Fruit fly (Drosophila melanogaster) whole organism, embryonic: ENCODE measurements around the gene yellow-e.

Experiments used
- Aef1 ChIP-seq: fragments of 200-800 bp; sonication (Bioruptor generic); IDR thresholded peaks from 3 replicates; pipeline ENCODE4 v1.3.6; 2022; ENCODE audit warnings: missing biosample characterization, missing genetic modification characterization
- CG1024 ChIP-seq: fragments of 200-800 bp; sonication (Bioruptor generic); IDR thresholded peaks from 2 replicates; pipeline ENCODE4 v1.3.6; 2022; ENCODE audit warnings: missing biosample characterization, missing genetic modification characterization
- CG11247 ChIP-seq: fragments of 200-800 bp; sonication (Bioruptor generic); IDR thresholded peaks from 2 replicates; pipeline ENCODE4 v1.3.6; 2022; ENCODE audit warnings: missing biosample characterization, missing genetic modification characterization
- CG12236 ChIP-seq: fragments of 200-800 bp; sonication (Bioruptor generic); optimal IDR thresholded peaks from 2 replicates; lab custom pipeline; 2016; ENCODE audit warnings: missing biosample characterization, missing genetic modification characterization
- CG12659 ChIP-seq: fragments of 200-800 bp; sonication (Bioruptor generic); optimal IDR thresholded peaks from 3 replicates; lab custom pipeline; 2017; ENCODE audit warnings: mild to moderate bottlenecking, missing biosample characterization, missing genetic modification reagents, missing genetic modification characterization
- CG15073 ChIP-seq: fragments of 200-800 bp; sonication (Bioruptor generic); optimal IDR thresholded peaks from 2 replicates; lab custom pipeline; 2016; ENCODE audit warnings: missing biosample characterization, missing genetic modification characterization
- CG17186 ChIP-seq: fragments of 200-800 bp; sonication (Bioruptor generic); optimal IDR thresholded peaks from 3 replicates; lab custom pipeline; 2017; ENCODE audit warnings: missing biosample characterization, missing genetic modification reagents, missing genetic modification characterization
- CG2199 ChIP-seq: fragments of 200-800 bp; sonication (Bioruptor generic); IDR thresholded peaks from 3 replicates; pipeline ENCODE4 v1.3.6; 2022; ENCODE audit warnings: missing biosample characterization, missing genetic modification characterization
- CG30403 ChIP-seq: fragments of 200-800 bp; sonication (Bioruptor generic); optimal IDR thresholded peaks from 3 replicates; lab custom pipeline; 2016; ENCODE audit warnings: missing biosample characterization, missing genetic modification characterization
- CG3163 ChIP-seq: fragments of 200-800 bp; sonication (Bioruptor generic); optimal IDR thresholded peaks from 3 replicates; lab custom pipeline; 2016; ENCODE audit warnings: missing biosample characterization, missing genetic modification characterization
- CG3281 ChIP-seq: fragments of 200-800 bp; sonication (Bioruptor generic); optimal IDR thresholded peaks from 3 replicates; lab custom pipeline; 2017; ENCODE audit warnings: missing biosample characterization, mild to moderate bottlenecking, missing genetic modification characterization
- CG3407 ChIP-seq: fragments of 200-800 bp; sonication (Bioruptor generic); optimal IDR thresholded peaks from 2 replicates; lab custom pipeline; 2018; ENCODE audit warnings: missing biosample characterization, mild to moderate bottlenecking, missing genetic modification characterization
- CG34422 ChIP-seq: fragments of 200-800 bp; sonication (Bioruptor generic); IDR thresholded peaks from 3 replicates; pipeline ENCODE4 v1.3.6; 2022; ENCODE audit warnings: missing biosample characterization, missing genetic modification characterization
- CG4328 ChIP-seq: fragments of 200-800 bp; sonication (Bioruptor generic); optimal IDR thresholded peaks from 3 replicates; lab custom pipeline; 2017; ENCODE audit warnings: missing biosample characterization, missing genetic modification reagents, missing genetic modification characterization
- CG7556 ChIP-seq: fragments of 200-800 bp; sonication (Bioruptor generic); optimal IDR thresholded peaks from 2 replicates; lab custom pipeline; 2017; ENCODE audit warnings: missing biosample characterization, mild to moderate bottlenecking, missing genetic modification characterization
- CG7745 ChIP-seq: fragments of 200-800 bp; sonication (Bioruptor generic); optimal IDR thresholded peaks from 2 replicates; lab custom pipeline; 2018; ENCODE audit warnings: missing biosample characterization, mild to moderate bottlenecking, missing genetic modification characterization, moderate library complexity
- Dbx ChIP-seq: fragments of 200-800 bp; sonication (Bioruptor generic); IDR thresholded peaks from 3 replicates; pipeline ENCODE4 v1.3.6; 2022; ENCODE audit warnings: missing biosample characterization, missing genetic modification characterization
- Dfd ChIP-seq, 2 experiments: fragments of >200 bp; optimal IDR thresholded peaks; 2 replicates each; lab custom pipeline; 2017; ENCODE audit warnings: missing biosample characterization in 2 of 2, missing genetic modification characterization in 2 of 2
- Dll ChIP-seq: fragments of 200-800 bp; sonication (Bioruptor generic); IDR thresholded peaks from 4 replicates; pipeline ENCODE4 v1.3.6; 2022; ENCODE audit warnings: missing biosample characterization, missing genetic modification characterization; ENCODE audit not compliant: partially characterized antibody
- H2.0 ChIP-seq: fragments of 200-800 bp; sonication (Bioruptor generic); IDR thresholded peaks from 2 replicates; pipeline ENCODE4 v1.3.6; 2022; ENCODE audit warnings: missing biosample characterization, missing genetic modification characterization
- Hmx ChIP-seq: fragments of 200-800 bp; sonication (Bioruptor generic); optimal IDR thresholded peaks from 2 replicates; lab custom pipeline; 2016; ENCODE audit warnings: missing biosample characterization, missing genetic modification characterization
- Hr3 ChIP-seq: fragments of 200-800 bp; sonication (Bioruptor generic); optimal IDR thresholded peaks from 3 replicates; lab custom pipeline; 2016; ENCODE audit warnings: missing biosample characterization, missing genetic modification characterization
- Nf-YB ChIP-seq: fragments of 200-800 bp; sonication (Bioruptor generic); optimal IDR thresholded peaks from 3 replicates; lab custom pipeline; 2019; ENCODE audit warnings: missing biosample characterization, mild to moderate bottlenecking, missing genetic modification characterization, moderate library complexity
- PHDP ChIP-seq: fragments of 200-800 bp; sonication (Bioruptor generic); optimal IDR thresholded peaks from 3 replicates; lab custom pipeline; 2018; ENCODE audit warnings: missing biosample characterization, mild to moderate bottlenecking, missing genetic modification characterization, moderate library complexity
- Pdp1 ChIP-seq, 2 experiments: fragments of 200-800 bp; sonication (Bioruptor generic); optimal IDR thresholded peaks; 3 replicates each; lab custom pipeline; 2016; ENCODE audit warnings: missing biosample characterization in 2 of 2, missing genetic modification characterization in 2 of 2, mild to moderate bottlenecking in 1 of 2, moderate library complexity in 1 of 2
- Poxn ChIP-seq: fragments of 200-800 bp; sonication (Bioruptor generic); IDR thresholded peaks from 2 replicates; pipeline ENCODE4 v1.3.6; 2022; ENCODE audit warnings: missing biosample characterization, missing genetic modification characterization
- Side ChIP-seq: fragments of 200-800 bp; sonication (Bioruptor generic); optimal IDR thresholded peaks from 2 replicates; lab custom pipeline; 2016; ENCODE audit warnings: missing biosample characterization, missing genetic modification characterization
- Ssrp ChIP-seq: fragments of 200-800 bp; sonication (Bioruptor generic); optimal IDR thresholded peaks from 2 replicates; lab custom pipeline; 2018; ENCODE audit warnings: missing biosample characterization, mild to moderate bottlenecking, missing genetic modification characterization, moderate library complexity
- Vsx1 ChIP-seq: fragments of 200-800 bp; sonication (Bioruptor generic); optimal IDR thresholded peaks from 2 replicates; lab custom pipeline; 2017; ENCODE audit warnings: missing biosample characterization, mild to moderate bottlenecking, missing genetic modification characterization, missing genetic modification reagents
- emc ChIP-seq: fragments of 200-800 bp; sonication (Bioruptor generic); optimal IDR thresholded peaks from 2 replicates; lab custom pipeline; 2016; ENCODE audit warnings: missing biosample characterization, missing genetic modification characterization
- gcm2 ChIP-seq: fragments of 200-800 bp; sonication (Bioruptor generic); optimal IDR thresholded peaks from 2 replicates; lab custom pipeline; 2016; ENCODE audit warnings: missing biosample characterization, missing genetic modification characterization
- grau ChIP-seq: fragments of 200-800 bp; optimal IDR thresholded peaks from 3 replicates; lab custom pipeline; 2019; ENCODE audit warnings: missing biosample characterization, mild to moderate bottlenecking, missing genetic modification characterization, moderate library complexity
- ind ChIP-seq: fragments of 200-800 bp; sonication (Bioruptor generic); optimal IDR thresholded peaks from 3 replicates; lab custom pipeline; 2016; ENCODE audit warnings: missing biosample characterization, missing genetic modification characterization
- inv ChIP-seq: fragments of 200-800 bp; sonication (Bioruptor generic); IDR thresholded peaks from 2 replicates; pipeline ENCODE4 v1.3.6; 2022; ENCODE audit warnings: missing biosample characterization, missing genetic modification characterization; ENCODE audit not compliant: partially characterized antibody
- jumu ChIP-seq: fragments of 200-800 bp; sonication (Bioruptor generic); optimal IDR thresholded peaks from 3 replicates; lab custom pipeline; 2016; ENCODE audit warnings: missing biosample characterization, missing genetic modification characterization
- knrl ChIP-seq: fragments of 200-800 bp; sonication (Bioruptor generic); IDR thresholded peaks from 3 replicates; pipeline ENCODE4 v1.3.6; 2022; ENCODE audit warnings: missing biosample characterization, missing genetic modification characterization; ENCODE audit not compliant: partially characterized antibody
- mirr ChIP-seq: fragments of 200-800 bp; sonication (Bioruptor generic); optimal IDR thresholded peaks from 3 replicates; lab custom pipeline; 2018; ENCODE audit warnings: missing biosample characterization, mild to moderate bottlenecking, missing genetic modification characterization
- phol ChIP-seq: fragments of 200-800 bp; sonication (Bioruptor generic); optimal IDR thresholded peaks from 3 replicates; lab custom pipeline; 2018; ENCODE audit warnings: missing biosample characterization, mild to moderate bottlenecking, missing genetic modification characterization, moderate library complexity
- pnt ChIP-seq: fragments of 200-800 bp; sonication (Bioruptor generic); optimal IDR thresholded peaks from 3 replicates; lab custom pipeline; 2016; ENCODE audit warnings: missing biosample characterization, missing genetic modification characterization
- pros ChIP-seq: fragments of 200-800 bp; sonication (Bioruptor generic); optimal IDR thresholded peaks from 3 replicates; lab custom pipeline; 2019; ENCODE audit warnings: missing biosample characterization, mild to moderate bottlenecking, missing genetic modification characterization, moderate library complexity
- row ChIP-seq: fragments of 200-800 bp; sonication (Bioruptor generic); IDR thresholded peaks from 3 replicates; pipeline ENCODE4 v1.3.6; 2022; ENCODE audit warnings: missing biosample characterization, missing genetic modification characterization
- sc ChIP-seq, 3 experiments: fragments of >200 bp in 2 of 3; fragments of 200-800 bp in 1 of 3; sonication (Bioruptor generic) in 1 of 3; optimal IDR thresholded peaks; 2 replicates in 2 of 3; 3 replicates in 1 of 3; lab custom pipeline; 2017; ENCODE audit warnings: mild to moderate bottlenecking in 1 of 3, missing biosample characterization in 1 of 3, missing genetic modification characterization in 1 of 3, missing genetic modification reagents in 1 of 3
- sens ChIP-seq: fragments of 200-800 bp; sonication (Bioruptor generic); peaks from one replicate; lab custom pipeline; 2016; ENCODE audit warnings: missing biosample characterization, missing genetic modification characterization
- sim ChIP-seq: fragments of 200-800 bp; sonication (Bioruptor generic); IDR thresholded peaks from 2 replicates; pipeline ENCODE4 v1.3.6; 2022; ENCODE audit warnings: missing biosample characterization, missing genetic modification characterization
- tll ChIP-seq, 2 experiments: fragments of 200-800 bp in 1 of 2; fragments of >200 bp in 1 of 2; sonication (Bioruptor generic) in 1 of 2; optimal IDR thresholded peaks; 2 replicates each; lab custom pipeline; 2017 to 2019; ENCODE audit warnings: missing biosample characterization in 2 of 2, missing genetic modification characterization in 2 of 2, mild to moderate bottlenecking in 1 of 2, moderate library complexity in 1 of 2
- tna ChIP-seq: fragments of 200-800 bp; sonication (Bioruptor generic); IDR thresholded peaks from 2 replicates; pipeline ENCODE4 v1.3.6; 2022; ENCODE audit warnings: missing biosample characterization, missing genetic modification characterization; ENCODE audit not compliant: partially characterized antibody
- twi ChIP-seq: fragments of 200-800 bp; optimal IDR thresholded peaks from 2 replicates; lab custom pipeline; 2019; ENCODE audit warnings: missing biosample characterization, mild to moderate bottlenecking, missing genetic modification characterization, moderate library complexity
- unc-4 ChIP-seq: fragments of 200-800 bp; sonication (Bioruptor generic); IDR thresholded peaks from 2 replicates; pipeline ENCODE4 v1.3.6; 2022; ENCODE audit warnings: missing biosample characterization, missing genetic modification characterization; ENCODE audit not compliant: partially characterized antibody
- wor ChIP-seq: fragments of 200-800 bp; sonication (Bioruptor generic); IDR thresholded peaks from 2 replicates; pipeline ENCODE4 v1.3.6; 2022; ENCODE audit warnings: missing biosample characterization, missing genetic modification characterization

Gene yellow-e

dm6 chr3R:13401722-13402296 lies 13.3 kb downstream of the yellow-e start, which contains the start of gene GILT1 (continued):
- no peak for TF ChIP-seq mirr (GFP tag; lab: Kevin White, UChicago)
- no peak for TF ChIP-seq twi (tag; lab: Kevin White, UChicago)
- TF ChIP-seq Hr3, result no peak
- no peak for TF ChIP-seq sc (optimal IDR thresholded peaks at IDR 0.05; lab: Kevin White, UChicago)
- TF ChIP-seq sc (GFP tag; optimal IDR thresholded peaks at IDR 0.05; lab: Kevin White, UChicago), result no peak
- no peak for TF ChIP-seq CG3407 (GFP tag; lab: Kevin White, UChicago)
- TF ChIP-seq tna (GFP tag; lab: Robert Waterston, UW), result no peak
- TF ChIP-seq Aef1 (GFP tag; lab: Robert Waterston, UW), result no peak
- no peak for TF ChIP-seq CG3281 (GFP tag; lab: Kevin White, UChicago)
- TF ChIP-seq gcm2, result no peak
- no peak for TF ChIP-seq Hmx (GFP tag; lab: Kevin White, UChicago)
- no peak for TF ChIP-seq CG7556 (GFP tag; lab: Kevin White, UChicago)
- no peak for TF ChIP-seq CG30403 (GFP tag; lab: Kevin White, UChicago)
- no peak for TF ChIP-seq Side (GFP tag; lab: Kevin White, UChicago)
- TF ChIP-seq sens (GFP tag; lab: Kevin White, UChicago), result peak; percentile 63
- no peak for TF ChIP-seq Dbx (GFP tag; lab: Robert Waterston, UW)
- TF ChIP-seq CG1024 (GFP tag; lab: Robert Waterston, UW), result no peak
- TF ChIP-seq Dfd (GFP tag; optimal IDR thresholded peaks at IDR 0.05; lab: Kevin White, UChicago), result no peak
- TF ChIP-seq jumu (GFP tag; lab: Kevin White, UChicago), result no peak
- 0 out of 3 replicates have a peak, but pooled peaks have one; percentile 35 for TF ChIP-seq CG34422 (GFP tag; lab: Robert Waterston, UW)
- no peak for TF ChIP-seq grau (tag; lab: Kevin White, UChicago)
- TF ChIP-seq Pdp1 (GFP tag; optimal IDR thresholded peaks at IDR 0.05; lab: Kevin White, UChicago), result peak in 1 of 2 experiments; percentile 31
- no peak for TF ChIP-seq CG4328 (GFP tag; lab: Kevin White, UChicago)
- TF ChIP-seq Nf-YB (GFP tag; lab: Kevin White, UChicago), result no peak
- TF ChIP-seq CG15073 (GFP tag; lab: Kevin White, UChicago), result no peak
- TF ChIP-seq CG11247 (GFP tag; lab: Robert Waterston, UW), result no peak
- 0 out of 2 replicates have a peak, but pooled peaks have one; percentile 15 for TF ChIP-seq sim (GFP tag; lab: Robert Waterston, UW)
- no peak for TF ChIP-seq Ssrp
- TF ChIP-seq row (GFP tag; lab: Robert Waterston, UW), result no peak
- TF ChIP-seq inv (GFP tag; lab: Robert Waterston, UW), result no peak
- TF ChIP-seq CG3163 (GFP tag; lab: Kevin White, UChicago), result peak; percentile 91
- TF ChIP-seq Vsx1 (GFP tag; lab: Kevin White, UChicago), result no peak
- TF ChIP-seq PHDP, result no peak
- no peak for TF ChIP-seq tll (GFP tag; optimal IDR thresholded peaks at IDR 0.05; lab: Kevin White, UChicago)
- no peak for TF ChIP-seq emc
- TF ChIP-seq ind (GFP tag; lab: Kevin White, UChicago), result no peak
- TF ChIP-seq unc-4 (GFP tag; lab: Robert Waterston, UW), result 0 out of 2 replicates have a peak, but pooled peaks have one; percentile 16
- no peak for TF ChIP-seq CG7745 (tag; lab: Kevin White, UChicago)
- peak; percentile 28; the same call in 1 of the 4 replicates for TF ChIP-seq Dll
- no peak for TF ChIP-seq pnt (GFP tag; lab: Kevin White, UChicago)
- TF ChIP-seq phol (tag; lab: Kevin White, UChicago), result peak; percentile 12
- TF ChIP-seq H2.0, result no peak
- TF ChIP-seq knrl (GFP tag; lab: Robert Waterston, UW), result no peak
- TF ChIP-seq pros (GFP tag; lab: Kevin White, UChicago), result no peak
- no peak for TF ChIP-seq CG12236 (GFP tag; lab: Kevin White, UChicago)
- TF ChIP-seq CG2199, result no peak
- no peak for TF ChIP-seq CG17186 (GFP tag; lab: Kevin White, UChicago)
- no peak for TF ChIP-seq wor (GFP tag; lab: Robert Waterston, UW)
- TF ChIP-seq Poxn (GFP tag; lab: Robert Waterston, UW), result no peak
- TF ChIP-seq CG12659, result peak; percentile 18
